Fruit fly (Drosophila melanogaster): ENCODE measurements around the gene CG16985.

DNA sequence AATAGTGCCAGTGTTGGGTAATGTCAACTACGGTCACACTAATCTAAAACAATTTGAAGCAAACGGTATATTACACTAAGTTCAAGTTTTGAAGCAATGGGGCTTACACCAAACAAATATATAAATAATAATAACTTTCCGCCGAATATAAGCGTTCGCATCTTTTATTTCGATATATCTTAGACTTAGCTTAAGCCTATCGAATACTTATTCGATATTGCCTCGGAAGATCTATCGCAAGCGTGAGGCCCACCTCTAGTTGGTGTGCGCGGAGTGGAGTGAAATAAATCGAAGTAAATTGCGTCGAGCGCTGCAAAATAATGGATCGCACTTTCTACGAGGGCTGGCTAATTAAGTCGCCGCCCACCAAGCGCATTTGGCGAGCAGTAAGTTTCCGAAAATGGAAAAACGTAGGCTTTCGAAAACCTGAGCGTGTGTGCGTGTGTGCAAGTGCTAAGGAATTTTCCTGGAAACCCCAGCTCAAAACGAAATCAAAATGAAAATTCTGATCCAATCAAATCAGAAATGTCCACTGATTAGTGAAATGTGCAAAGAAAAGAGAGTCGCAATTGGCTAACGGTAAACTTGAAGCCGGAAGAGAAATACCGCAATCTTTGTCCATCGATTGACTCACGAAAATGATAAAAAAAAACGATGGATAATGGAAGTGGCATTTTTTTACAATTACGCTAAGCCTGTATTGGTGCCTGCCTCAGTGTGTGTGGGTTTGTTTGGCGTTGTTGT is 9.8 kb upstream of the CG16985 start, which contains the start of gene dos:
- TF ChIP-seq CG9948 (tag; optimal IDR thresholded peaks at IDR 0.05) (no peak), CG17806 (tag; optimal IDR thresholded peaks at IDR 0.05) (peak; percentile 14), CG14655 (GFP tag; optimal IDR thresholded peaks at IDR 0.05) (peak; percentile 9), EcR (GFP tag; optimal IDR thresholded peaks at IDR 0.05) (no peak), CG12605 (GFP tag; IDR thresholded peaks at IDR 0.05) (no peak), CG32121 (GFP tag; IDR thresholded peaks at IDR 0.05) (no peak), CG8301 (tag; optimal IDR thresholded peaks at IDR 0.05) (peak; percentile 0), Pif1A (GFP tag; optimal IDR thresholded peaks at IDR 0.05) (peak; percentile 20), fd96Ca (GFP tag; IDR thresholded peaks at IDR 0.05) (no peak), CG34367 (tag; optimal IDR thresholded peaks at IDR 0.05) (no peak), CG15710 (tag; optimal IDR thresholded peaks at IDR 0.05) (peak; percentile 20), CG4496 (GFP tag; IDR thresholded peaks at IDR 0.05) (0 out of 3 replicates have a peak, but pooled peaks have one; percentile 32), Ets98B (GFP tag; IDR thresholded peaks at IDR 0.05) (0 out of 2 replicates have a peak, but pooled peaks have one; percentile 23), Pif1B (GFP tag; optimal IDR thresholded peaks at IDR 0.05) (no peak)

Data from whole organism, pupa.